Worm (Caenorhabditis elegans) whole organism, L4/young adult: ENCODE measurements around the gene C03B1.5.

Source experiments
- W03F9.2 ChIP-seq: fragments of 150-350 bp; optimal IDR thresholded peaks from 2 replicates; lab custom pipeline; 2014; ENCODE audit warnings: missing biosample characterization, missing genetic modification characterization
- him-1 ChIP-seq: sonication (generic microtip); optimal IDR thresholded peaks from 2 replicates; lab custom pipeline; 2016; ENCODE audit warnings: missing genotype, missing genetic modification reagents, missing genetic modification characterization, missing compliant biosample characterization

- no peak for TF ChIP-seq W03F9.2
- no peak for TF ChIP-seq him-1
Observed at ce11 chrX:6323129-6323528, 32.3 kb upstream of the C03B1.5 start, which contains the start of gene col-167.
